Worm (Caenorhabditis elegans): ENCODE measurements around the gene Y39B6A.25.

The Y39B6A.25 gene

DNA sequence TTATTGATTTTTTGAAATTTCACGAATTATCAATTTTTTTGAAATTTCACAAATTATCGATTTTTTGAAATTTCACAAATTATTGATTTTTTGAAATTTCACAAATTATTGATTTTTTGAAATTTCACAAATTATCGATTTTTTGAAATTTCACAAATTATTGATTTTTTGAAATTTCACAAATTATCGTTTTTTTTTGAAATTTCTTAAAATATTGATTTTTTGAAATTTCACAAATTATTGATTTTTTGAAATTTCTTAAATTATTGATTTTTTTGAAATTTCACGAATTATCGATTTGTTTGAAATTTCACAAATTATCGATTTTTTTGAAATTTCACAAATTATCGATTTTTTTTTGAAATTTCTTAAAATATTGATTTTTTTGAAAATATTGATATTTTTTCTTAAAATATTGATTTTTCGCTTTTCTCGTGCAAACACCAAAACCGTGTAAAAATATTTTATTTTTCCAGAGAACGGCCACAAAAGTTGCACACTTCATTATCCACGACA is 49.9 kb downstream of the Y39B6A.25 start:
- TF ChIP-seq T22C8.4 (GFP tag; IDR thresholded peaks at IDR 0.05), result peak; percentile 92

DNA sequence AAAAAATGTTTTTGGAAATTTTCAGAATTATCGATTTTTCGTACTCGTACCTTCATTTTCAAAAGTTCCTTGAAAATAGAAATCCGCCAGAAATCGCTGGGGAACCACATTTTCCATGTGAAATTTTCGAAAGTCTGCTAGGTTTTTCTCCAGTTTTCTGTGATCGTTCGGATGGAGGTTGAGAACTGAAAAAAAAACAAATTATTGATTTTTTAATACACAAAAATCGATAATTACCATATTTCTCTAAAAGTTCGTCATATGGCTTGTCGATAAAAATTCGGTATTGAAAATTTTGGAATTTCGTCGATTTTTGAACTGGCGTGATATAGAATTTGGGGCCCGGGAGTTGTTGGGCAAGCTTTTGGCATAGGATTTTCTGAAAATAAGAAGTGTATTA is 50.6 kb downstream of the Y39B6A.25 start:
- TF ChIP-seq cog-1 (tag; optimal IDR thresholded peaks at IDR 0.05), result no peak
- TF ChIP-seq T22C8.4 (GFP tag; IDR thresholded peaks at IDR 0.05), result peak; percentile 6; the same call in 1 of the 2 replicates
- no peak for TF ChIP-seq ztf-29 (GFP tag; IDR thresholded peaks at IDR 0.05)
- TF ChIP-seq med-1 (GFP tag; optimal IDR thresholded peaks at IDR 0.05; ENCODE audit: insufficient read depth), result no peak
- no peak for TF ChIP-seq ztf-23 (GFP tag; IDR thresholded peaks at IDR 0.05)
- TF ChIP-seq klf-2 (GFP tag; conservative IDR thresholded peaks at IDR 0.05), result no peak
- TF ChIP-seq tab-1 (GFP tag; IDR thresholded peaks at IDR 0.05), result no peak
- TF ChIP-seq flt-1 (GFP tag; IDR thresholded peaks at IDR 0.05), result no peak

All from whole organism, midembryonic.